Worm (Caenorhabditis elegans) whole organism, L4/young adult: Measurements from ENCODE around the gene C06E1.7.

Source experiments
- W03F9.2 ChIP-seq: fragments of 150-350 bp; optimal IDR thresholded peaks from 2 replicates; lab custom pipeline; 2014; ENCODE audit warnings: missing biosample characterization, missing genetic modification characterization
- dao-5 ChIP-seq: sonication (generic microtip); optimal IDR thresholded peaks from 2 replicates; lab custom pipeline; 2016; ENCODE audit warnings: missing genotype, missing genetic modification characterization, moderate library complexity, missing compliant biosample characterization
- him-1 ChIP-seq: sonication (generic microtip); optimal IDR thresholded peaks from 2 replicates; lab custom pipeline; 2016; ENCODE audit warnings: missing genotype, missing genetic modification reagents, missing genetic modification characterization, missing compliant biosample characterization

Gene C06E1.7

DNA sequence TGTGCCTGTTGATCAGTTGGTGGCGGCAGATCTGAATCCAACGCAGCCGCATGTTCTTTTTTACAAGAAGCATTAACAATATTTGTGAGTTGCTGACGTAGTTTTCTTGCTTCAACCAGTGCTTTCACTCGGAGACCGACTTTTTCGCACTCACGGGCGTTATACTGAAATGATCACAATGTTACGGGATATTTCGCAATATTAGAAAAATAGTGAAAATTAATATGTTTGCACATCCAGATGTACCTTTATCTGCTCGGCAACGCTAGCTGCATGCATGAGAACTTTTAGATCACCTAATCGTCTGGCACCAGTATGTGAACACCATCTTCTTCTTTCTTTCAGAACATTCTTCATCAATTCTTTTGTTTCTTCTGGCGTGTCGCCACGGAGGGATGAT, 17.8 kb upstream of the C06E1.7 start:
- no peak for TF ChIP-seq W03F9.2 (tag; lab: Kevin White, UChicago)
- no peak for TF ChIP-seq him-1 (tag; lab: Kevin White, UChicago)
- TF ChIP-seq dao-5 (tag; lab: Kevin White, UChicago), result no peak

DNA sequence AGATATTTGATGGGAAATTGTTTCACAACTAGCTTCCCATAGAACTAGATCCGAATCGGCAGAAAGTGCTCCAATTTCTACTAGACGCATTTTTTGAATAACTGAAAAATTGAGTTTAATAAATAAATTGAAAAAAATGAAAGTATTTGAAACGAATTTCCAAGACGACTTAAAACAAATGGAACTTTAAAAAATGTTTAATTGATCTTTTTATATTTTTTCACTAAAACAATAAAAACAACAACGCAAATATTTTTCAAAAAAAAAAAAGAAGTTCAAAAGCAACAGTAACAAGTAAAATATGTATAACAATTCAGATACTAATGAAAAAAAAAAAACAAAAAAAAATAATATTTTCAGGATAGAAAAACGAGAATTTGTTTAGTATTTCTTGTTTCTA, 16.2 kb upstream of the C06E1.7 start, which contains the start of gene C06E1.9:
TSS of gene C06E1.9 (minus strand) at position 101 of the 400 bp plus-strand sequence.
- TF ChIP-seq W03F9.2 (tag; lab: Kevin White, UChicago) (no peak), dao-5 (tag; lab: Kevin White, UChicago) (no peak), him-1 (tag; lab: Kevin White, UChicago) (no peak)

DNA sequence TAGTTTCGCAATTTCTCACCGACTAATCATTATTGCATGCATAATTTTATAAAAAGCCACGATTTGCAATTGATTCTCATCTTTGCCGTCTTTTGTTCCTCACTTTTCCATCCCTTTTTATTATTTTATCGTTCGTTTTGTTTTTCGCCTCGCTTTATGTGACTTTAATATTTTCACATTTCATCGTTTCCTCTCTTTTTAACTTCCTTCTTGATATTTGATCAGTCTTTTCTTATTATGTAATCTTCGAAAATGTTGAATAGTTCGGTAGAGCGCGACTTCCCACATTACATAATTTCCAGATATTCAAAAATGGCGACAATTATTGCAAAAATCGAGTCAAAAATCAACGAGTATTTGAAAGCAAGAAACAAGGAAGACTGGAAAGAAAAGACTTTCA, 12.0 kb upstream of the C06E1.7 start, which contains the start of gene C06E1.1:
TSS of gene C06E1.1 (plus strand) at position 301 of the 400 bp plus-strand sequence.
- TF ChIP-seq W03F9.2 (tag; lab: Kevin White, UChicago) (no peak), dao-5 (tag; lab: Kevin White, UChicago) (no peak), him-1 (tag; lab: Kevin White, UChicago) (no peak)

ce11 chrIII:8602148-8602547, 8.6 kb upstream of the C06E1.7 start:
- TF ChIP-seq dao-5 (tag; lab: Kevin White, UChicago), result no peak
- no peak for TF ChIP-seq W03F9.2 (tag; lab: Kevin White, UChicago)
- TF ChIP-seq him-1 (tag; lab: Kevin White, UChicago), result no peak

ce11 chrIII:8598961-8599360, 5.4 kb upstream of the C06E1.7 start:
- no peak for TF ChIP-seq dao-5 (tag; lab: Kevin White, UChicago)
- no peak for TF ChIP-seq him-1 (tag; lab: Kevin White, UChicago)
- no peak for TF ChIP-seq W03F9.2 (tag; lab: Kevin White, UChicago)

DNA sequence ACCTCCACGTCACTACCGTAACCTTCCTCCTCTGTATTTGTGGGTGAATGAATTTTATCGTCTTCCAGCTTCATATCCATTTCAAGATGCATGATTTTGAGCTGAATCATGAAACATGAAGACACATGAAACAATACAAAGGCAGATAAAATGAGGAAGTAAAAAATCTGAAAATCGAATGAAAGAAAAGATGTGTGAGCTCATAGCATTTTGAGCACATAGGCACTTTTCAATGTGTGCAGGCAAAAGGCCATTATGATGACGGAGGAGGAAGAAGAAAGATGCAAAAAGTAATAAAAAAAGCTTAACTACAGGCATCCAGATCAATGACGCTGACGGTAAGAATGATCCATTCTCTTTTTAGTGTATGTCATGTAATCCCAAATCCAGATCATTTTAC, 4.2 kb upstream of the C06E1.7 start, which contains the start of gene ztf-30:
TSS of gene ztf-30 (minus strand) at position 101 of the 400 bp plus-strand sequence.
- no peak for TF ChIP-seq him-1 (tag; lab: Kevin White, UChicago)
- no peak for TF ChIP-seq W03F9.2 (tag; lab: Kevin White, UChicago)
- TF ChIP-seq dao-5 (tag; lab: Kevin White, UChicago), result no peak

ce11 chrIII:8596692-8597091, 3.2 kb upstream of the C06E1.7 start:
- no peak for TF ChIP-seq him-1 (tag; lab: Kevin White, UChicago)
- no peak for TF ChIP-seq W03F9.2 (tag; lab: Kevin White, UChicago)
- no peak for TF ChIP-seq dao-5 (tag; lab: Kevin White, UChicago)

- no peak for TF ChIP-seq dao-5 (tag; lab: Kevin White, UChicago)
- no peak for TF ChIP-seq W03F9.2 (tag; lab: Kevin White, UChicago)
- TF ChIP-seq him-1 (tag; lab: Kevin White, UChicago), result no peak
Measured at ce11 chrIII:8594088-8594487, 568 bp upstream of the C06E1.7 start.

ce11 chrIII:8590882-8591281, 2.6 kb downstream of the C06E1.7 start, which contains the start of gene fipr-16:
fipr-16 (minus strand) TSS chrIII:8590982.
- no peak for TF ChIP-seq him-1 (tag; lab: Kevin White, UChicago)
- no peak for TF ChIP-seq dao-5 (tag; lab: Kevin White, UChicago)

- no peak for TF ChIP-seq dao-5 (tag; lab: Kevin White, UChicago)
- no peak for TF ChIP-seq W03F9.2 (tag; lab: Kevin White, UChicago)
- no peak for TF ChIP-seq him-1 (tag; lab: Kevin White, UChicago)
Measured at ce11 chrIII:8589195-8589594, 4.3 kb downstream of the C06E1.7 start, which contains the start of gene fip-3. fip-3 (minus strand) TSS chrIII:8589488.

DNA sequence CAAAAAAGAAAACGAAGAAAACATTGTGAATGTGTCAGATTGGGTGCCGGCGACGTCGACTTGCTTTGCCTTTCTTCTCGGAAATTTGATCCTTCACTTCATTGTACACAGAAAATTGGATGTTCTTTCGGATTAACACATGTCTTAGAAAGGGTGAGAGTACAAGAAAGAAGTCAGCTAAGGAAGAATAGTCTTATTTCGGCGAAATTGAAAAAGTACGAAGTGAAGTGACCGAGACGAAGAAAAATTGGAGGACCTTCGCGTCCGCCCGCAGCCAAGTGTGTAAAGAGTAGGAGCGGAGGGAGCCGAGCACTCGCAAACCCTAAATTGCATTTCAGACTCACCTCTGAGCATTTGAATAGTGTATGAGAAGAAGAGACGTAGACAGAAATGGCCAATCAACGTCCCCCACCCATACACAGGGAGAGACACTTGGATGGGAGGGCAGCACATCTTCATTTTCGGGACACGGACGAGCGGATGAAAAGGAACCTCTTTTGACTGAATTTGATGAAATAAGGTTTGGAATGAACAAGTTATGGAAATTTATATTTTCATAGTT, 4.8 kb downstream of the C06E1.7 start, which contains the start of gene glr-1:
TSS of gene glr-1 (minus strand) at position 51 of the 562 bp plus-strand sequence.
- TF ChIP-seq him-1 (tag; lab: Kevin White, UChicago), result no peak
- no peak for TF ChIP-seq W03F9.2 (tag; lab: Kevin White, UChicago)
- no peak for TF ChIP-seq dao-5 (tag; lab: Kevin White, UChicago)

ce11 chrIII:8580802-8581201, 12.7 kb downstream of the C06E1.7 start, which contains the start of gene doxa-1:
doxa-1 (plus strand) TSS chrIII:8581102.
- no peak for TF ChIP-seq W03F9.2 (tag; lab: Kevin White, UChicago)

DNA sequence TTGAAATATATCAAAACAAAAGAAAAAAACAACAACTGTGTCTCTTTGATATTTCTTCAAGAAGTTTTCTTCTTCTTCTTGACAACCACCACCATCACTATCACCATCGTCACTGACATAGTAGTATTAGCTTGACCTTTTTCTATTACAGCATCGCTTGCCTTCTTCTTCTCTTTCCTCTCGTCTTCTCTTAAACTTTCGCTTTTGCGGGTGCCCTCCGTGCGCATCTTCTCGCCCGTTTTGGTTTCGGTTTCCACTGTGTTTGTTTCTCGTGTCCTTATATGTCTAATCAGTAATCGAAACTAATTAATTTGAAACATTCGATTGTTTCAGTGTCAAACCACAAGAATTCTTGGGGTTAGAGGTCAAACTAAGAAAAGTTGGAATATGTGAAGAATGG, 14.2 kb downstream of the C06E1.7 start:
- TF ChIP-seq W03F9.2 (tag; lab: Kevin White, UChicago), result no peak
- TF ChIP-seq dao-5 (tag; lab: Kevin White, UChicago), result no peak
- TF ChIP-seq him-1 (tag; lab: Kevin White, UChicago), result no peak

ce11 chrIII:8578381-8578780, 15.1 kb downstream of the C06E1.7 start:
- TF ChIP-seq W03F9.2 (tag; lab: Kevin White, UChicago) (no peak), him-1 (tag; lab: Kevin White, UChicago) (no peak), dao-5 (tag; lab: Kevin White, UChicago) (no peak)
